Fruit fly (Drosophila melanogaster): Measurements from ENCODE around the gene Ppi1.

Gene Ppi1

dm6 chr3R:30092700-30093044 lies 36.2 kb downstream of the Ppi1 start:
- TF ChIP-seq insv (optimal IDR thresholded peaks at IDR 0.05) (no peak), h (optimal IDR thresholded peaks at IDR 0.05) (no peak), Myc (optimal IDR thresholded peaks at IDR 0.05) (no peak), Sin3A (optimal IDR thresholded peaks at IDR 0.05) (no peak), psq (optimal IDR thresholded peaks at IDR 0.05) (no peak), ttk (optimal IDR thresholded peaks at IDR 0.05) (no peak)

- no peak for TF ChIP-seq Sin3A (optimal IDR thresholded peaks at IDR 0.05)
- no peak for TF ChIP-seq Myc (optimal IDR thresholded peaks at IDR 0.05)
- no peak for TF ChIP-seq ttk (optimal IDR thresholded peaks at IDR 0.05)
- no peak for TF ChIP-seq psq (optimal IDR thresholded peaks at IDR 0.05)
- TF ChIP-seq h (optimal IDR thresholded peaks at IDR 0.05) = no peak
- TF ChIP-seq insv (optimal IDR thresholded peaks at IDR 0.05) = no peak
Measured at dm6 chr3R:30091795-30092699, 36.9 kb downstream of the Ppi1 start.

- no peak for TF ChIP-seq Myc (optimal IDR thresholded peaks at IDR 0.05)
- no peak for TF ChIP-seq ttk (optimal IDR thresholded peaks at IDR 0.05)
- TF ChIP-seq psq (optimal IDR thresholded peaks at IDR 0.05) = no peak
- TF ChIP-seq Sin3A (optimal IDR thresholded peaks at IDR 0.05) = no peak
- TF ChIP-seq h (optimal IDR thresholded peaks at IDR 0.05) = no peak
- no peak for TF ChIP-seq insv (optimal IDR thresholded peaks at IDR 0.05)
Measured at dm6 chr3R:30090261-30091006, 38.5 kb downstream of the Ppi1 start.

dm6 chr3R:30084137-30084536 lies 44.8 kb downstream of the Ppi1 start:
- TF ChIP-seq ttk (optimal IDR thresholded peaks at IDR 0.05) = no peak
- TF ChIP-seq insv (optimal IDR thresholded peaks at IDR 0.05) = no peak
- TF ChIP-seq h (optimal IDR thresholded peaks at IDR 0.05) = no peak
- TF ChIP-seq Sin3A (optimal IDR thresholded peaks at IDR 0.05) = no peak
- TF ChIP-seq Myc (optimal IDR thresholded peaks at IDR 0.05) = no peak
- TF ChIP-seq psq (optimal IDR thresholded peaks at IDR 0.05) = no peak

dm6 chr3R:30083215-30083614 lies 45.7 kb downstream of the Ppi1 start:
- TF ChIP-seq Sin3A (optimal IDR thresholded peaks at IDR 0.05) (no peak), insv (optimal IDR thresholded peaks at IDR 0.05) (no peak), h (optimal IDR thresholded peaks at IDR 0.05) (no peak), psq (optimal IDR thresholded peaks at IDR 0.05) (no peak), Myc (optimal IDR thresholded peaks at IDR 0.05) (no peak), ttk (optimal IDR thresholded peaks at IDR 0.05) (no peak)

dm6 chr3R:30076088-30076487 lies 52.8 kb downstream of the Ppi1 start:
- TF ChIP-seq psq (optimal IDR thresholded peaks at IDR 0.05) = no peak
- no peak for TF ChIP-seq ttk (optimal IDR thresholded peaks at IDR 0.05)
- no peak for TF ChIP-seq Myc (optimal IDR thresholded peaks at IDR 0.05)

Measured in Kc167 (cell line).